Fruit fly (Drosophila melanogaster): Measurements from ENCODE around the gene CG4928.

CG4928 gene

dm6 chrX:16871808-16872207 lies 41.2 kb upstream of the CG4928 start (continued):
- peak; percentile 84 for TF ChIP-seq eg (GFP tag; IDR thresholded peaks at IDR 0.05)
- peak; percentile 78 for TF ChIP-seq CG10669 (GFP tag; optimal IDR thresholded peaks at IDR 0.05)
- peak; percentile 58 for TF ChIP-seq Sox15 (GFP tag; optimal IDR thresholded peaks at IDR 0.05)
- peak; percentile 53 for TF ChIP-seq CG16779 (tag; optimal IDR thresholded peaks at IDR 0.05)
- no peak for TF ChIP-seq CG6854 (GFP tag; optimal IDR thresholded peaks at IDR 0.05)
- TF ChIP-seq dsx (GFP tag; optimal IDR thresholded peaks at IDR 0.05; ENCODE audit: poor library complexity, severe bottlenecking), result peak; percentile 84
- peak; percentile 52 to 53 for TF ChIP-seq salr (GFP tag; optimal IDR thresholded peaks at IDR 0.05)
- no peak for TF ChIP-seq Hr38 (GFP tag; optimal IDR thresholded peaks at IDR 0.05)
- peak; percentile 72 for TF ChIP-seq net (GFP tag; optimal IDR thresholded peaks at IDR 0.05)
- peak; percentile 82 for TF ChIP-seq Lpt (GFP tag; optimal IDR thresholded peaks at IDR 0.05)
- TF ChIP-seq spab (GFP tag; optimal IDR thresholded peaks at IDR 0.05), result peak; percentile 72
- peak; percentile 59 for TF ChIP-seq dac (GFP tag; optimal IDR thresholded peaks at IDR 0.05)

dm6 chrX:16873053-16873452 lies 39.9 kb upstream of the CG4928 start:
- peak; percentile 66 for TF ChIP-seq eg (GFP tag; IDR thresholded peaks at IDR 0.05)
- TF ChIP-seq Blimp-1 (GFP tag; optimal IDR thresholded peaks at IDR 0.05), result peak; percentile 62
- peak; percentile 26 for TF ChIP-seq spab (GFP tag; optimal IDR thresholded peaks at IDR 0.05)
- TF ChIP-seq Sox14 (GFP tag; optimal IDR thresholded peaks at IDR 0.05), result no peak
- peak in 1 of 2 experiments; percentile 21 for TF ChIP-seq salr (GFP tag; optimal IDR thresholded peaks at IDR 0.05)
- TF ChIP-seq Lpt (GFP tag; optimal IDR thresholded peaks at IDR 0.05), result peak; percentile 25
- peak; percentile 16 for TF ChIP-seq lz (GFP tag; optimal IDR thresholded peaks at IDR 0.05)
- peak; percentile 92 for TF ChIP-seq CG32006 (GFP tag; optimal IDR thresholded peaks at IDR 0.05)
- peak; percentile 55 for TF ChIP-seq svp (GFP tag)
- peak; percentile 29 for TF ChIP-seq CG16779 (tag; optimal IDR thresholded peaks at IDR 0.05)
- peak; percentile 65 for TF ChIP-seq CG10631 (GFP tag; optimal IDR thresholded peaks at IDR 0.05)
- no peak for TF ChIP-seq fd59A (GFP tag; optimal IDR thresholded peaks at IDR 0.05)
- no peak for TF ChIP-seq Hr39 (GFP tag; optimal IDR thresholded peaks at IDR 0.05)
- peak; percentile 12 for TF ChIP-seq CG8319 (GFP tag; optimal IDR thresholded peaks at IDR 0.05)
- TF ChIP-seq Gug (GFP tag; IDR thresholded peaks at IDR 0.05), result no peak
- peak; percentile 27 for TF ChIP-seq CG11902 (GFP tag; optimal IDR thresholded peaks at IDR 0.05)
- TF ChIP-seq esn (GFP tag; optimal IDR thresholded peaks at IDR 0.05), result peak; percentile 27
- peak; percentile 40 for TF ChIP-seq acj6 (GFP tag; optimal IDR thresholded peaks at IDR 0.05)
- TF ChIP-seq CG6163 (GFP tag; IDR thresholded peaks at IDR 0.05), result peak; percentile 57; the same call in 1 of the 3 replicates
- peak; percentile 22 for TF ChIP-seq Ets96B (tag; optimal IDR thresholded peaks at IDR 0.05)
- no peak for TF ChIP-seq Eip75B (GFP tag; optimal IDR thresholded peaks at IDR 0.05)
- TF ChIP-seq ss (GFP tag; optimal IDR thresholded peaks at IDR 0.05), result peak; percentile 31 to 65
- TF ChIP-seq Ets21C (GFP tag; optimal IDR thresholded peaks at IDR 0.05), result no peak
- TF ChIP-seq CG1621 (tag; optimal IDR thresholded peaks at IDR 0.05), result no peak
- TF ChIP-seq dac (GFP tag; optimal IDR thresholded peaks at IDR 0.05), result peak; percentile 53
- peak; percentile 75 for TF ChIP-seq CG4318 (GFP tag; optimal IDR thresholded peaks at IDR 0.05)
- peak; percentile 25 for TF ChIP-seq net (GFP tag; optimal IDR thresholded peaks at IDR 0.05)
- TF ChIP-seq Eip78C (GFP tag), result peak; percentile 81
- no peak for TF ChIP-seq fd85E (GFP tag; optimal IDR thresholded peaks at IDR 0.05)
- TF ChIP-seq Sox15 (GFP tag; optimal IDR thresholded peaks at IDR 0.05), result peak; percentile 41
- TF ChIP-seq CG11294 (GFP tag; IDR thresholded peaks at IDR 0.05), result peak; percentile 36
- TF ChIP-seq Met (GFP tag; optimal IDR thresholded peaks at IDR 0.05), result peak; percentile 9
- TF ChIP-seq Eip93F (GFP tag; optimal IDR thresholded peaks at IDR 0.05), result no peak
- peak; percentile 49 for TF ChIP-seq CG3032 (tag; optimal IDR thresholded peaks at IDR 0.05)
- peak; percentile 23 for TF ChIP-seq CG6808 (GFP tag; optimal IDR thresholded peaks at IDR 0.05)
- peak; percentile 83 for TF ChIP-seq CG15336 (GFP tag; IDR thresholded peaks at IDR 0.05)
- no peak for TF ChIP-seq Hr38 (GFP tag; optimal IDR thresholded peaks at IDR 0.05)
- peak; percentile 73 for TF ChIP-seq CG8632 (GFP tag; optimal IDR thresholded peaks at IDR 0.05)
- TF ChIP-seq CG11762 (GFP tag; optimal IDR thresholded peaks at IDR 0.05; ENCODE audit: insufficient read depth), result peak; percentile 30
- TF ChIP-seq CG3919 (GFP tag; optimal IDR thresholded peaks at IDR 0.05), result peak; percentile 31
- peak; percentile 69 for TF ChIP-seq OdsH (GFP tag; optimal IDR thresholded peaks at IDR 0.05)
- no peak for TF ChIP-seq CG6854 (GFP tag; optimal IDR thresholded peaks at IDR 0.05)
- peak; percentile 76 for TF ChIP-seq CG6276 (GFP tag; optimal IDR thresholded peaks at IDR 0.05)
- TF ChIP-seq CG6792 (GFP tag; optimal IDR thresholded peaks at IDR 0.05), result peak; percentile 54
- peak; percentile 32 for TF ChIP-seq CG7368 (GFP tag; optimal IDR thresholded peaks at IDR 0.05)
- TF ChIP-seq achi (GFP tag; optimal IDR thresholded peaks at IDR 0.05), result peak; percentile 77

All from whole organism, prepupa.